Fruit fly (Drosophila melanogaster) whole organism, wandering third instar larva: ENCODE results near the gene CG14551.
A peak's percentile ranks its signal among the peaks of the same experiment; 100 is the strongest.

Experiments used
- Abd-B ChIP-seq: fragments of >200 bp; optimal IDR thresholded peaks from 2 replicates; lab custom pipeline; 2017; ENCODE audit warnings: missing biosample characterization, missing genetic modification characterization
- CG32264 ChIP-seq: fragments of 200-800 bp; sonication (Bioruptor generic); optimal IDR thresholded peaks from 2 replicates; lab custom pipeline; 2016; ENCODE audit warnings: missing biosample characterization, missing genetic modification characterization
- CG9705 ChIP-seq: fragments of 200-800 bp; sonication (Bioruptor generic); optimal IDR thresholded peaks from 2 replicates; lab custom pipeline; 2018; ENCODE audit warnings: missing biosample characterization, mild to moderate bottlenecking, missing genetic modification characterization
- CrebA ChIP-seq: fragments of 200-800 bp; sonication (Bioruptor generic); optimal IDR thresholded peaks from 2 replicates; lab custom pipeline; 2016; ENCODE audit warnings: missing biosample characterization, mild to moderate bottlenecking, missing genetic modification characterization, borderline replicate concordance
- Dfd ChIP-seq: fragments of >200 bp; optimal IDR thresholded peaks from 2 replicates; lab custom pipeline; 2017; ENCODE audit warnings: missing biosample characterization, missing genetic modification characterization
- Dif ChIP-seq: fragments of 200-275, 200-300 bp; sonication (Bioruptor generic); optimal IDR thresholded peaks from 2 replicates; lab custom pipeline; 2018; ENCODE audit warnings: missing biosample characterization, missing genetic modification characterization; ENCODE audit not compliant: partially characterized antibody
- GATAd ChIP-seq: sonication (Bioruptor generic); optimal IDR thresholded peaks from 2 replicates; lab custom pipeline; 2016; ENCODE audit warnings: missing biosample characterization, missing genetic modification characterization
- HLH106 ChIP-seq: fragments of 200-800 bp; optimal IDR thresholded peaks from 3 replicates; lab custom pipeline; 2019; ENCODE audit warnings: missing biosample characterization, mild to moderate bottlenecking, missing genetic modification characterization, moderate library complexity
- Hnf4 ChIP-seq: fragments of 200-800 bp; sonication (Bioruptor generic); optimal IDR thresholded peaks from 2 replicates; lab custom pipeline; 2016; ENCODE audit warnings: missing biosample characterization, mild to moderate bottlenecking, missing genetic modification characterization
- Hr78 ChIP-seq: fragments of >200 bp; optimal IDR thresholded peaks from 2 replicates; lab custom pipeline; 2017; ENCODE audit warnings: missing biosample characterization, missing genetic modification characterization
- Hr83 ChIP-seq: fragments of 200-300 bp; sonication (Bioruptor generic); optimal IDR thresholded peaks from 2 replicates; lab custom pipeline; 2016; ENCODE audit warnings: missing biosample characterization, mild to moderate bottlenecking, missing genetic modification characterization, moderate library complexity; ENCODE audit not compliant: poor library complexity, severe bottlenecking
- Jra ChIP-seq: sonication (Bioruptor generic); optimal IDR thresholded peaks from 2 replicates; lab custom pipeline; 2016; ENCODE audit warnings: missing biosample characterization, missing genetic modification characterization
- Mio ChIP-seq: sonication (Bioruptor generic); optimal IDR thresholded peaks from 2 replicates; lab custom pipeline; 2016; ENCODE audit warnings: missing biosample characterization, missing genetic modification characterization
- Myc ChIP-seq: fragments of >200 bp; optimal IDR thresholded peaks from 2 replicates; lab custom pipeline; 2017
- N ChIP-seq: fragments of >200 bp; optimal IDR thresholded peaks from 2 replicates; lab custom pipeline; 2018; ENCODE audit warnings: missing biosample characterization, missing external identifiers, missing genetic modification characterization
- OdsH ChIP-seq: fragments of 200-800 bp; sonication (Bioruptor generic); optimal IDR thresholded peaks from 2 replicates; lab custom pipeline; 2016; ENCODE audit warnings: missing biosample characterization, mild to moderate bottlenecking, missing genetic modification characterization
- Rel ChIP-seq, 2 experiments: fragments of 200-800 bp; sonication (Bioruptor generic) in 1 of 2; optimal IDR thresholded peaks; 2 replicates in 1 of 2; 3 replicates in 1 of 2; lab custom pipeline; 2016 to 2019; ENCODE audit warnings: mild to moderate bottlenecking in 2 of 2, missing biosample characterization in 2 of 2, missing genetic modification characterization in 2 of 2, moderate library complexity in 1 of 2
- Sp1 ChIP-seq: fragments of 200-800 bp; sonication (Bioruptor generic); optimal IDR thresholded peaks from 3 replicates; lab custom pipeline; 2019; ENCODE audit warnings: missing biosample characterization, mild to moderate bottlenecking, missing genetic modification characterization, moderate library complexity
- Vsx2 ChIP-seq: fragments of 200-300, 225-300 bp; sonication (Bioruptor generic); optimal IDR thresholded peaks from 2 replicates; lab custom pipeline; 2018; ENCODE audit warnings: missing biosample characterization, missing genetic modification characterization; ENCODE audit not compliant: partially characterized antibody
- br ChIP-seq: fragments of 200-800 bp; sonication (Bioruptor generic); optimal IDR thresholded peaks from 2 replicates; lab custom pipeline; 2016; ENCODE audit warnings: missing biosample characterization, missing genetic modification characterization
- brk ChIP-seq: fragments of 200-800 bp; sonication (Bioruptor generic); optimal IDR thresholded peaks from 2 replicates; lab custom pipeline; 2016; ENCODE audit warnings: missing biosample characterization, mild to moderate bottlenecking, missing genetic modification characterization
- dl ChIP-seq, 2 experiments: fragments of 175-275, 200-275 bp in 1 of 2; fragments of 200-275 bp in 1 of 2; sonication (Bioruptor generic); optimal IDR thresholded peaks; lab custom pipeline; 2018; ENCODE audit warnings: mild to moderate bottlenecking in 2 of 2, missing biosample characterization in 2 of 2, missing genetic modification characterization in 2 of 2, moderate library complexity in 2 of 2; ENCODE audit not compliant: partially characterized antibody in 2 of 2, insufficient read depth in 1 of 2
- dmrt93B ChIP-seq: fragments of 200-800 bp; sonication (Bioruptor generic); optimal IDR thresholded peaks from 2 replicates; lab custom pipeline; 2018; ENCODE audit warnings: missing biosample characterization, mild to moderate bottlenecking, missing genetic modification characterization
- dsf ChIP-seq: sonication (Bioruptor generic); optimal IDR thresholded peaks from 2 replicates; lab custom pipeline; 2016; ENCODE audit warnings: missing biosample characterization, missing genetic modification characterization, borderline replicate concordance
- ey ChIP-seq: fragments of 200-800 bp; sonication (Bioruptor generic); optimal IDR thresholded peaks from 2 replicates; lab custom pipeline; 2016; ENCODE audit warnings: missing biosample characterization, missing genetic modification characterization
- foxo ChIP-seq, 2 experiments: fragments of 200-800 bp; sonication (Bioruptor generic); optimal IDR thresholded peaks; 2 replicates in 1 of 2; 3 replicates in 1 of 2; lab custom pipeline; 2016 to 2017; ENCODE audit warnings: missing biosample characterization in 2 of 2, missing genetic modification characterization in 2 of 2
- fru ChIP-seq: fragments of 200-800 bp; sonication (Bioruptor generic); optimal IDR thresholded peaks from 3 replicates; lab custom pipeline; 2016; ENCODE audit warnings: missing biosample characterization, mild to moderate bottlenecking, missing genetic modification characterization
- h ChIP-seq: fragments of 200-800 bp; sonication (Bioruptor generic); optimal IDR thresholded peaks from 3 replicates; lab custom pipeline; 2016; ENCODE audit warnings: missing biosample characterization, mild to moderate bottlenecking, missing genetic modification characterization
- jim ChIP-seq: fragments of 175-275, 200-325 bp; sonication (Bioruptor generic); optimal IDR thresholded peaks from 2 replicates; lab custom pipeline; 2016; ENCODE audit warnings: missing biosample characterization, mild to moderate bottlenecking, missing genetic modification characterization
- lola ChIP-seq: fragments of >200 bp; optimal IDR thresholded peaks from 2 replicates; lab custom pipeline; 2017; ENCODE audit warnings: missing biosample characterization, missing genetic modification characterization
- pan ChIP-seq: fragments of >200 bp; optimal IDR thresholded peaks from 2 replicates; lab custom pipeline; 2017
- psq ChIP-seq: fragments of 200-800 bp; sonication (Bioruptor generic); optimal IDR thresholded peaks from 3 replicates; lab custom pipeline; 2017; ENCODE audit warnings: missing biosample characterization, mild to moderate bottlenecking, missing genetic modification characterization, moderate library complexity
- rgr ChIP-seq: fragments of 200-800 bp; sonication (Bioruptor generic); optimal IDR thresholded peaks from 3 replicates; lab custom pipeline; 2016; ENCODE audit warnings: missing biosample characterization, mild to moderate bottlenecking, missing genetic modification characterization
- sage ChIP-seq: fragments of 200-800 bp; sonication (Bioruptor generic); optimal IDR thresholded peaks from 2 replicates; lab custom pipeline; 2016; ENCODE audit warnings: missing biosample characterization, mild to moderate bottlenecking, missing genetic modification characterization
- sv ChIP-seq: fragments of 200-800 bp; sonication (Bioruptor generic); optimal IDR thresholded peaks from 3 replicates; lab custom pipeline; 2016; ENCODE audit warnings: missing biosample characterization, missing genetic modification characterization
- tai ChIP-seq: sonication (Bioruptor generic); optimal IDR thresholded peaks from 2 replicates; lab custom pipeline; 2016; ENCODE audit warnings: missing biosample characterization, missing genetic modification characterization
- usp ChIP-seq: fragments of >200 bp; optimal IDR thresholded peaks from 2 replicates; lab custom pipeline; 2017; ENCODE audit warnings: missing biosample characterization, missing genetic modification characterization
- woc ChIP-seq: sonication (Bioruptor generic); optimal IDR thresholded peaks from 2 replicates; lab custom pipeline; 2016; ENCODE audit warnings: missing biosample characterization, mild to moderate bottlenecking, missing genetic modification characterization

The CG14551 gene

dm6 chr3R:26052150-26052908 is 10.5 kb downstream of the CG14551 start, which contains the start of the genes Exo84 and Vps2:
TSS of gene Exo84 (minus strand) at chr3R:26052257.
TSS of gene Vps2 (plus strand) at chr3R:26052821.
- TF ChIP-seq Dfd (GFP tag; lab: Kevin White, UChicago) = no peak
- no peak for TF ChIP-seq Vsx2 (GFP tag; lab: Kevin White, UChicago)
- no peak for TF ChIP-seq tai (GFP tag; lab: Kevin White, UChicago)
- peak; percentile 7 for TF ChIP-seq ey (GFP tag; lab: Kevin White, UChicago)
- TF ChIP-seq Sp1 (GFP tag; lab: Kevin White, UChicago) = peak; percentile 32
- TF ChIP-seq usp (GFP tag; lab: Kevin White, UChicago) = no peak
- no peak for TF ChIP-seq fru (GFP tag; lab: Kevin White, UChicago)
- no peak for TF ChIP-seq GATAd (GFP tag; lab: Kevin White, UChicago)
- no peak for TF ChIP-seq Abd-B
- peak; percentile 11 for TF ChIP-seq OdsH (GFP tag; lab: Kevin White, UChicago)
- peak; percentile 15 for TF ChIP-seq Hr78
- TF ChIP-seq Hr83 = no peak
- no peak for TF ChIP-seq br (GFP tag; lab: Kevin White, UChicago)
- peak; percentile 19 for TF ChIP-seq CG9705 (GFP tag; lab: Kevin White, UChicago)
- no peak for TF ChIP-seq CrebA (GFP tag; lab: Kevin White, UChicago)
- TF ChIP-seq h (GFP tag; lab: Kevin White, UChicago) = no peak
- TF ChIP-seq sage = no peak
- peak; percentile 84 for TF ChIP-seq woc (GFP tag; lab: Kevin White, UChicago)
- no peak for TF ChIP-seq pan
- TF ChIP-seq psq (GFP tag; lab: Kevin White, UChicago) = peak; percentile 21
- no peak for TF ChIP-seq Dif (GFP tag; lab: Kevin White, UChicago)
- no peak for TF ChIP-seq jim (GFP tag; lab: Kevin White, UChicago)
- TF ChIP-seq dmrt93B (GFP tag; lab: Kevin White, UChicago) = peak; percentile 55
- TF ChIP-seq brk (GFP tag; lab: Kevin White, UChicago) = no peak
- no peak for TF ChIP-seq Myc
- TF ChIP-seq Hnf4 = no peak
- TF ChIP-seq sv = peak; percentile 41
- TF ChIP-seq foxo (GFP tag; optimal IDR thresholded peaks at IDR 0.05; lab: Kevin White, UChicago) = peak in 1 of 2 experiments; percentile 47
- peak; percentile 0 for TF ChIP-seq Jra (GFP tag; lab: Kevin White, UChicago)
- TF ChIP-seq HLH106 (tag; lab: Kevin White, UChicago) = peak; percentile 63
- TF ChIP-seq CG32264 = no peak
- no peak for TF ChIP-seq dl (GFP tag; optimal IDR thresholded peaks at IDR 0.05; lab: Kevin White, UChicago; ENCODE audit: insufficient read depth in 1 of 2, partially characterized antibody in 2 of 2)
- TF ChIP-seq rgr (GFP tag; lab: Kevin White, UChicago) = peak; percentile 75

- TF ChIP-seq psq (GFP tag; lab: Kevin White, UChicago) (peak; percentile 92), ey (GFP tag; lab: Kevin White, UChicago) (peak; percentile 98), usp (GFP tag; lab: Kevin White, UChicago) (no peak), sage (peak; percentile 87), N (GFP tag; lab: Kevin White, UChicago) (peak; percentile 88), Sp1 (GFP tag; lab: Kevin White, UChicago) (peak; percentile 93), rgr (GFP tag; lab: Kevin White, UChicago) (peak; percentile 98), sv (peak; percentile 94), CrebA (GFP tag; lab: Kevin White, UChicago) (no peak), foxo (GFP tag; optimal IDR thresholded peaks at IDR 0.05; lab: Kevin White, UChicago) (peak; percentile 71 to 98), Rel (GFP tag; optimal IDR thresholded peaks at IDR 0.05; lab: Kevin White, UChicago) (peak; percentile 44), Rel (tag; optimal IDR thresholded peaks at IDR 0.05; lab: Kevin White, UChicago) (peak; percentile 62), Hnf4 (peak; percentile 96), OdsH (GFP tag; lab: Kevin White, UChicago) (peak; percentile 97), GATAd (GFP tag; lab: Kevin White, UChicago) (peak; percentile 75), dl (GFP tag; optimal IDR thresholded peaks at IDR 0.05; lab: Kevin White, UChicago; ENCODE audit: insufficient read depth in 1 of 2, partially characterized antibody in 2 of 2) (no peak), CG9705 (GFP tag; lab: Kevin White, UChicago) (peak; percentile 77), lola (GFP tag; lab: Kevin White, UChicago) (no peak), h (GFP tag; lab: Kevin White, UChicago) (peak; percentile 98), Dfd (GFP tag; lab: Kevin White, UChicago) (peak; percentile 2), CG32264 (peak; percentile 90), Mio (GFP tag; lab: Kevin White, UChicago) (peak; percentile 90), Hr83 (peak; percentile 81), Hr78 (peak; percentile 61), Abd-B (peak; percentile 45), HLH106 (tag; lab: Kevin White, UChicago) (peak; percentile 93), tai (GFP tag; lab: Kevin White, UChicago) (no peak), fru (GFP tag; lab: Kevin White, UChicago) (peak; percentile 97), dsf (GFP tag; lab: Kevin White, UChicago) (peak; percentile 86), jim (GFP tag; lab: Kevin White, UChicago) (no peak), brk (GFP tag; lab: Kevin White, UChicago) (no peak), Myc (peak; percentile 3), dmrt93B (GFP tag; lab: Kevin White, UChicago) (peak; percentile 93), woc (GFP tag; lab: Kevin White, UChicago) (peak; percentile 94), br (GFP tag; lab: Kevin White, UChicago) (peak; percentile 96), Jra (GFP tag; lab: Kevin White, UChicago) (peak; percentile 94), pan (no peak), Vsx2 (GFP tag; lab: Kevin White, UChicago) (no peak), Dif (GFP tag; lab: Kevin White, UChicago) (no peak)
Measured at dm6 chr3R:26042131-26042885, 20.5 kb downstream of the CG14551 start.
